Worm (Caenorhabditis elegans) whole organism, L3 larva: ENCODE measurements around the gene nep-11.

Source experiments
- aly-2 ChIP-seq: fragments of 150-350 bp; optimal IDR thresholded peaks from 2 replicates; lab custom pipeline; 2014; ENCODE audit warnings: missing biosample characterization, missing genetic modification characterization
- ceh-16 ChIP-seq: sonication (generic microtip); optimal IDR thresholded peaks from 2 replicates; lab custom pipeline; 2017; ENCODE audit warnings: missing biosample characterization, missing genetic modification characterization
- ceh-9 ChIP-seq: sonication (generic microtip); optimal IDR thresholded peaks from 2 replicates; lab custom pipeline; 2018; ENCODE audit warnings: missing biosample characterization, missing genetic modification characterization
- daf-12 ChIP-seq: fragments of 150-350 bp; optimal IDR thresholded peaks from 2 replicates; lab custom pipeline; 2014; ENCODE audit warnings: missing biosample characterization, missing genetic modification reagents, missing genetic modification characterization
- egl-27 ChIP-seq: sonication (generic microtip); optimal IDR thresholded peaks from 4 replicates; lab custom pipeline; 2017; ENCODE audit warnings: missing biosample characterization, missing genetic modification reagents, missing genetic modification characterization
- egl-5 ChIP-seq: fragments of 150-350 bp; optimal IDR thresholded peaks from 2 replicates; lab custom pipeline; 2017; ENCODE audit warnings: missing biosample characterization, missing genetic modification reagents, missing genetic modification characterization, inconsistent platforms
- elt-3 ChIP-seq, 3 experiments: fragments of 150-350 bp in 1 of 3; sonication (generic microtip) in 2 of 3; optimal IDR thresholded peaks; 2 replicates in 2 of 3; 4 replicates in 1 of 3; lab custom pipeline; 2014 to 2017; ENCODE audit warnings: missing biosample characterization in 3 of 3, missing genetic modification characterization in 3 of 3
- fkh-2 ChIP-seq: fragments of 150-350 bp; optimal IDR thresholded peaks from 2 replicates; lab custom pipeline; 2014; ENCODE audit warnings: missing biosample characterization, missing genetic modification reagents, missing genetic modification characterization
- fos-1 ChIP-seq: fragments of 150-350 bp; optimal IDR thresholded peaks from 2 replicates; lab custom pipeline; 2014; ENCODE audit warnings: missing biosample characterization, missing genetic modification characterization
- hmg-11 ChIP-seq: sonication (generic microtip); optimal IDR thresholded peaks from 2 replicates; lab custom pipeline; 2016; ENCODE audit warnings: missing genetic modification characterization, missing compliant biosample characterization
- lin-15B ChIP-seq: fragments of 150-350 bp; optimal IDR thresholded peaks from 2 replicates; lab custom pipeline; 2014; ENCODE audit warnings: missing biosample characterization, missing genetic modification characterization
- lin-39 ChIP-seq: fragments of 150-350 bp; optimal IDR thresholded peaks from 2 replicates; lab custom pipeline; 2018; ENCODE audit warnings: missing biosample characterization, missing genetic modification reagents, missing genetic modification characterization
- lsy-12 ChIP-seq: sonication (generic microtip); optimal IDR thresholded peaks from 2 replicates; lab custom pipeline; 2016; ENCODE audit warnings: mild to moderate bottlenecking, missing genetic modification characterization, missing compliant biosample characterization
- mdl-1 ChIP-seq: fragments of 150-350 bp; optimal IDR thresholded peaks from 2 replicates; lab custom pipeline; 2014; ENCODE audit warnings: missing biosample characterization, missing genetic modification characterization
- mml-1 ChIP-seq: fragments of 150-350 bp; sonication (generic microtip); optimal IDR thresholded peaks from 3 replicates; lab custom pipeline; 2014; ENCODE audit warnings: missing biosample characterization, missing genetic modification characterization
- nfya-1 ChIP-seq: sonication (generic microtip); optimal IDR thresholded peaks from 2 replicates; lab custom pipeline; 2017; ENCODE audit warnings: missing genetic modification characterization, mild to moderate bottlenecking, missing compliant biosample characterization, antibody characterized with exemption, moderate library complexity; ENCODE audit not compliant: insufficient read depth
- nhr-12 ChIP-seq: fragments of 150-350 bp; optimal IDR thresholded peaks from 2 replicates; lab custom pipeline; 2014; ENCODE audit warnings: missing biosample characterization, missing genetic modification characterization
- nhr-237 ChIP-seq: fragments of 150-350 bp; optimal IDR thresholded peaks from 2 replicates; lab custom pipeline; 2014; ENCODE audit warnings: missing biosample characterization, missing genetic modification characterization
- nhr-25 ChIP-seq: sonication (generic microtip); optimal IDR thresholded peaks from 2 replicates; lab custom pipeline; 2017; ENCODE audit warnings: missing biosample characterization, missing genetic modification characterization
- nhr-28 ChIP-seq: fragments of 150-350 bp; optimal IDR thresholded peaks from 2 replicates; lab custom pipeline; 2014; ENCODE audit warnings: missing biosample characterization, missing genetic modification characterization
- nhr-76 ChIP-seq: fragments of 150-350 bp; sonication (generic microtip); optimal IDR thresholded peaks from 5 replicates; lab custom pipeline; 2014; ENCODE audit warnings: missing biosample characterization, missing genetic modification characterization
- pha-4 ChIP-seq: fragments of 150-350 bp; optimal IDR thresholded peaks from 2 replicates; lab custom pipeline; 2014; ENCODE audit warnings: missing biosample characterization, missing genetic modification reagents, missing genetic modification characterization
- pqm-1 ChIP-seq: fragments of 150-350 bp; optimal IDR thresholded peaks from 2 replicates; lab custom pipeline; 2017; ENCODE audit warnings: missing biosample characterization, missing genetic modification characterization, inconsistent platforms
- skn-1 ChIP-seq: fragments of 150-350 bp; optimal IDR thresholded peaks from 2 replicates; lab custom pipeline; 2014; ENCODE audit warnings: missing biosample characterization, missing genetic modification characterization
- snpc-4 ChIP-seq: fragments of 150-350 bp; optimal IDR thresholded peaks from 2 replicates; lab custom pipeline; 2014; ENCODE audit warnings: missing biosample characterization, missing genetic modification characterization
- tbx-2 ChIP-seq: sonication (generic microtip); optimal IDR thresholded peaks from 2 replicates; lab custom pipeline; 2016; ENCODE audit warnings: mild to moderate bottlenecking, missing genetic modification characterization, missing compliant biosample characterization
- unc-39 ChIP-seq: sonication (generic microtip); optimal IDR thresholded peaks from 4 replicates; lab custom pipeline; 2017; ENCODE audit warnings: missing biosample characterization, missing genetic modification characterization
- unc-62 ChIP-seq: fragments of 150-350 bp; sonication (generic microtip); optimal IDR thresholded peaks from 4 replicates; lab custom pipeline; 2014; ENCODE audit warnings: missing biosample characterization, missing genetic modification reagents, missing genetic modification characterization
- zag-1 ChIP-seq: fragments of 150-350 bp; optimal IDR thresholded peaks from 2 replicates; lab custom pipeline; 2014; ENCODE audit warnings: missing biosample characterization, missing genetic modification characterization
- ztf-11 ChIP-seq: fragments of 150-350 bp; optimal IDR thresholded peaks from 2 replicates; lab custom pipeline; 2014; ENCODE audit warnings: missing biosample characterization, missing genetic modification characterization
- ztf-4 ChIP-seq: fragments of 150-350 bp; optimal IDR thresholded peaks from 2 replicates; lab custom pipeline; 2014; ENCODE audit warnings: missing biosample characterization, missing genetic modification characterization

The nep-11 gene

DNA sequence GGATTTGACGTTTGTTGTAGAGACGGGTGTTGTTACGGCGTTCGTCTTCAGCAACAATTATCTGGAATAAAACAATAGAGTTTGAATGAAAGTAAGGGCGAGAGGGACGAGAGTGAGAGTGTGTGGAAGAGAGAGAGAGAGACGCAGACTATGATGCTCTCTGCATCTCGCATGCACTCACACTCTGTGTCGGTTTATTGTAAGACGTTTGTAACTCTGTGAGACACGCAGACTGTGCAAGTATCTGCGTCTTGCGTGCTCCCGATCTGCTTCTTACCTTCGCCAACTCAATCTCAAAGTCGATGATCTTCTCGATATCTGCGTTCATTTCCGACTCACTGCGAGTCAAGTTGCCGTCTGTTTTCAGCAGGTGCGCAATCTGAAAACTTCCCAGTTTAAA is 2.4 kb downstream of the nep-11 start:
- TF ChIP-seq hmg-11 (tag; lab: Kevin White, UChicago), result no peak
- no peak for TF ChIP-seq pha-4 (tag; lab: Kevin White, UChicago)
- no peak for TF ChIP-seq daf-12 (tag; lab: Kevin White, UChicago)
- no peak for TF ChIP-seq ztf-4 (tag; lab: Kevin White, UChicago)
- TF ChIP-seq skn-1 (tag; lab: Kevin White, UChicago), result no peak
- no peak for TF ChIP-seq nhr-76

ce11 chrII:3416528-3416927 is 8.8 kb downstream of the nep-11 start, which contains the start of gene nep-6:
Gene nep-6 (plus strand): TSS chrII:3416828.
- TF ChIP-seq unc-62 (no peak), unc-39 (tag; lab: Kevin White, UChicago) (no peak), nhr-76 (no peak), zag-1 (tag; lab: Kevin White, UChicago) (no peak), mml-1 (tag; lab: Kevin White, UChicago) (no peak), nfya-1 (no peak), ceh-9 (tag; lab: Kevin White, UChicago) (no peak), hmg-11 (tag; lab: Kevin White, UChicago) (no peak), lin-15B (tag; lab: Kevin White, UChicago) (no peak), fos-1 (tag; lab: Kevin White, UChicago) (no peak), egl-27 (tag; lab: Kevin White, UChicago) (no peak), fkh-2 (no peak), lin-39 (tag; lab: Kevin White, UChicago) (no peak), snpc-4 (tag; lab: Kevin White, UChicago) (no peak), elt-3 (tag; optimal IDR thresholded peaks at IDR 0.05; lab: Kevin White, UChicago) (no peak), lsy-12 (no peak), egl-5 (tag; lab: Kevin White, UChicago) (no peak), aly-2 (tag; lab: Kevin White, UChicago) (no peak)

DNA sequence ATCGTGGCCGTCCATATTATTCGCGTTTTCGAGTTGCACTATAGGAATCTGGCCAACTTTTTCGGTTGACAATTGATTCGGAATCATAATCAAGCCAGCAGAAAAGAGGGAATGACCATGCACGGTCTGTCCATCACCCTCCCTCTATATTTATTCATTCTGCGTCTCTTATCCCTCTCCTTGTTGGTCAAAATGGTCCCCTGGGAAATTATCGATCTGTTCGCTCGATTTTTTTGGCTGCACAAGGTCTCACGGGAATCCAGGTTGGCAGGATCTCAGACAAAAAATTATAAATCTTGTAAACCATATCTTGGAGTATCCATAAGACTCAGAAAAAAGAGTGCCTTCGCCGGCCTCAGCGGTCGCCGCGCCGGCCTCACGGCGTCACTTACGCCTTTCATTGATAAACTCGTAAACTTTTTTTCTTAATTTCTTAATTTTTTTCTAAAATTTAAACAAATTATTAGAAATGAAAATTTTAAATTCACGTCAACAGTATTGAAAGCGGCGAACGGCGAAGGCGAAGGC is 10.9 kb downstream of the nep-11 start, which contains the start of the genes F18A12.7 and F18A12.2:
F18A12.7 (minus strand) TSS at position 101 of the 528 bp plus-strand sequence.
F18A12.2 (plus strand) TSS at position 478 of the 528 bp plus-strand sequence.
- TF ChIP-seq lin-15B (tag; lab: Kevin White, UChicago) (no peak), mdl-1 (tag; lab: Kevin White, UChicago) (no peak), unc-62 (no peak), hmg-11 (tag; lab: Kevin White, UChicago) (no peak), nhr-25 (no peak), tbx-2 (no peak)
- TF ChIP-seq, all 47 proteins: peak for 0

- TF ChIP-seq zag-1 (tag; lab: Kevin White, UChicago), result no peak
- TF ChIP-seq daf-12 (tag; lab: Kevin White, UChicago), result no peak
- TF ChIP-seq lin-15B (tag; lab: Kevin White, UChicago), result no peak
- no peak for TF ChIP-seq nhr-12
- TF ChIP-seq ceh-9 (tag; lab: Kevin White, UChicago), result no peak
- no peak for TF ChIP-seq nfya-1
- TF ChIP-seq ceh-16, result no peak
These were observed 21.8 kb downstream of the nep-11 start, which contains the start of gene nep-8 for ce11 chrII:3403535-3403934. Gene nep-8 (plus strand): TSS chrII:3403835.

DNA sequence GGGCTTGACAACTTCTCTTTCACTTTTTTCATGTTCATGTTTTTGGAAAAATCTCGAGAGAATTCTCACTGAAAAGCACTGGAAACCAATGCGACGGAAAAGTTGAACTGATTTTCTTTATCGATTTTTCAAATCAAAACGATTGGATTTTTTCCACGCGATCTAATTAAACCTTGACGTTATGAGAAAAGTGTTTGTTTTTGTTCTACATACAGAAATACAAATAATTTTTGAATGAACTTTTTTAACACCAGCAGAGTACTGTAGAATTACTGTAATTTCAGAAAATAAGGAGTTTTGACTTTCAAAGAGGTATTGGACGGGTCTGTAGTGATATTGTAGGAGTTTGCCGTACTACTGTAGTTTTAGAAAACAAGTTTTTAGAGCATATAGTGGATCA is 22.5 kb downstream of the nep-11 start, which contains the start of gene nep-10:
nep-10 (minus strand) TSS at position 101 of the 400 bp plus-strand sequence.
- TF ChIP-seq fkh-2 (no peak), lsy-12 (no peak), lin-15B (tag; lab: Kevin White, UChicago) (no peak), pqm-1 (tag; lab: Kevin White, UChicago) (no peak), unc-39 (tag; lab: Kevin White, UChicago) (no peak), nhr-237 (tag; lab: Kevin White, UChicago) (no peak), egl-5 (tag; lab: Kevin White, UChicago) (no peak), ceh-9 (tag; lab: Kevin White, UChicago) (no peak), nhr-28 (tag; lab: Kevin White, UChicago) (no peak)

DNA sequence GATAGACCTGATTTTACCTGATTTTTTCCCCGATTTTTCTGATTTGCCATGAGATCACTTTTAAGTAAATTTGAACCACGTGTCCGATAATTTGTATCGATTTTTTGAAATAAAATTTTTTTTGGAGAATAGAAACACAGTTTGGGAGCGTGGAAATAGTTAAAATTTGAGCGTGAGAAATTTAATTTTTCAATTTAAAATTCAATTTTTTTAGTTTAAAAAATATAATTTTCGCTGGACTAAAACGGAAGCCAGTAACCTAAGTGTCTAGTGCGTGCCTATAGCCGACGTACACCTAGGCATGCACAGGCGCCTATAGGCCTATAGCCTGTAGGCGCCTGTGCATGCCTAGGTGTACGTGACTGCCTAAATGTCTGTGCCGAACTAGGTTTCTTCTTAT is 26.1 kb downstream of the nep-11 start, which contains the start of gene nep-9:
nep-9 (minus strand) TSS at position 101 of the 400 bp plus-strand sequence.
- TF ChIP-seq ztf-11 (tag; lab: Kevin White, UChicago), result no peak
- TF ChIP-seq egl-27 (tag; lab: Kevin White, UChicago), result no peak
- TF ChIP-seq unc-62, result no peak
